Worm (Caenorhabditis elegans): ENCODE results near the gene Y53C12A.6.

ce11 chrII:9725056-9725455 lies 7.3 kb upstream of the Y53C12A.6 start:
- no peak for TF ChIP-seq W03F9.2 (tag; optimal IDR thresholded peaks at IDR 0.05)
- no peak for TF ChIP-seq dao-5 (tag; optimal IDR thresholded peaks at IDR 0.05)
- no peak for TF ChIP-seq him-1 (tag; optimal IDR thresholded peaks at IDR 0.05)
